Fruit fly (Drosophila melanogaster): ENCODE results near the gene Idgf1.

Gene Idgf1

dm6 chr2L:16495193-16495780, 50.2 kb downstream of the Idgf1 start (continued):
- TF ChIP-seq ERR (GFP tag; optimal IDR thresholded peaks at IDR 0.05) (no peak), CG16815 (GFP tag; optimal IDR thresholded peaks at IDR 0.05) (peak; percentile 73), fd102C (GFP tag; optimal IDR thresholded peaks at IDR 0.05) (no peak), luna (GFP tag; optimal IDR thresholded peaks at IDR 0.05) (peak; percentile 28), dmrt11E (tag; optimal IDR thresholded peaks at IDR 0.05) (peak; percentile 92), Abd-B (GFP tag; optimal IDR thresholded peaks at IDR 0.05) (no peak), ase (GFP tag; IDR thresholded peaks at IDR 0.05) (no peak), CG17568 (GFP tag; optimal IDR thresholded peaks at IDR 0.05) (peak; percentile 84), CG9727 (GFP tag; optimal IDR thresholded peaks at IDR 0.05) (no peak), Awh (GFP tag; IDR thresholded peaks at IDR 0.05) (no peak), CG1647 (GFP tag; optimal IDR thresholded peaks at IDR 0.05) (no peak), HLH4C (GFP tag; IDR thresholded peaks at IDR 0.05; ENCODE audit: partially characterized antibody) (no peak), Ada2b (GFP tag; IDR thresholded peaks at IDR 0.05) (peak; percentile 34; the same call in 1 of the 2 replicates), Trl (optimal IDR thresholded peaks at IDR 0.05) (no peak), Trl (GFP tag; optimal IDR thresholded peaks at IDR 0.05) (peak; percentile 27), CG12104 (GFP tag; optimal IDR thresholded peaks at IDR 0.05) (no peak), nerfin-2 (GFP tag; IDR thresholded peaks at IDR 0.05; ENCODE audit: partially characterized antibody) (no peak), NK7.1 (GFP tag; optimal IDR thresholded peaks at IDR 0.05) (no peak), maf-S (GFP tag; optimal IDR thresholded peaks at IDR 0.05) (peak; percentile 66), CG3163 (GFP tag; optimal IDR thresholded peaks at IDR 0.05) (peak; percentile 46), peb (GFP tag; IDR thresholded peaks at IDR 0.05) (no peak), CG1603 (tag; optimal IDR thresholded peaks at IDR 0.05) (peak; percentile 96), CG6689 (GFP tag; IDR thresholded peaks at IDR 0.05) (no peak), CG17802 (tag; optimal IDR thresholded peaks at IDR 0.05) (no peak), CG3065 (GFP tag; optimal IDR thresholded peaks at IDR 0.05) (peak; percentile 69), Nf-YB (GFP tag; optimal IDR thresholded peaks at IDR 0.05) (peak; percentile 78), CG17359 (tag; optimal IDR thresholded peaks at IDR 0.05) (no peak), cwo (GFP tag; optimal IDR thresholded peaks at IDR 0.05) (no peak), pho (GFP tag; optimal IDR thresholded peaks at IDR 0.05) (peak; percentile 75), Atf-2 (GFP tag; optimal IDR thresholded peaks at IDR 0.05) (no peak), Meics (GFP tag; optimal IDR thresholded peaks at IDR 0.05) (no peak), HmgZ (tag; optimal IDR thresholded peaks at IDR 0.05) (peak; percentile 86), Gug (GFP tag; IDR thresholded peaks at IDR 0.05) (no peak), dmrt99B (tag; optimal IDR thresholded peaks at IDR 0.05) (peak; percentile 4), CG18599 (GFP tag; optimal IDR thresholded peaks at IDR 0.05) (no peak), C15 (GFP tag; IDR thresholded peaks at IDR 0.05) (no peak), Sin3A (optimal IDR thresholded peaks at IDR 0.05) (no peak), h (optimal IDR thresholded peaks at IDR 0.05) (no peak), Sox102F (GFP tag; optimal IDR thresholded peaks at IDR 0.05) (peak; percentile 96), Med (GFP tag) (no peak), ken (GFP tag; IDR thresholded peaks at IDR 0.05) (peak; percentile 87), Hand (GFP tag; optimal IDR thresholded peaks at IDR 0.05) (peak; percentile 56), CG13424 (tag; optimal IDR thresholded peaks at IDR 0.05) (peak; percentile 95), ara (GFP tag; IDR thresholded peaks at IDR 0.05) (no peak), Xbp1 (GFP tag; optimal IDR thresholded peaks at IDR 0.05) (peak; percentile 87), NC2β (GFP tag; optimal IDR thresholded peaks at IDR 0.05) (peak; percentile 78), phol (tag; optimal IDR thresholded peaks at IDR 0.05) (no peak), gem (tag; optimal IDR thresholded peaks at IDR 0.05) (peak; percentile 96), CG7987 (GFP tag; optimal IDR thresholded peaks at IDR 0.05) (no peak), CG14014 (GFP tag; IDR thresholded peaks at IDR 0.05) (peak; percentile 45; the same call in 1 of the 2 replicates), Opbp (GFP tag; IDR thresholded peaks at IDR 0.05; ENCODE audit: partially characterized antibody) (no peak)
